Worm (Caenorhabditis elegans): ENCODE measurements around the gene srbc-38.

The srbc-38 gene

ce11 chrV:724470-724890 lies 17.5 kb downstream of the srbc-38 start (continued):
- TF ChIP-seq him-1 (tag; optimal IDR thresholded peaks at IDR 0.05) (no peak), let-607 (tag; optimal IDR thresholded peaks at IDR 0.05) (no peak), somi-1 (GFP tag; optimal IDR thresholded peaks at IDR 0.05) (no peak), K12H6.12 (tag; optimal IDR thresholded peaks at IDR 0.05) (no peak), zim-3 (tag; optimal IDR thresholded peaks at IDR 0.05) (peak; percentile 54), ztf-3 (GFP tag; optimal IDR thresholded peaks at IDR 0.05) (no peak), hsf-1 (GFP tag; IDR thresholded peaks at IDR 0.05) (no peak; the same call in 1 of the 2 replicates), lin-40 (tag; optimal IDR thresholded peaks at IDR 0.05) (no peak), snpc-1.3 (tag; optimal IDR thresholded peaks at IDR 0.05; ENCODE audit: insufficient read depth) (no peak), madf-10 (tag; optimal IDR thresholded peaks at IDR 0.05) (no peak), nhr-120 (GFP tag; IDR thresholded peaks at IDR 0.05) (no peak), pbrm-1 (GFP tag; IDR thresholded peaks at IDR 0.05) (no peak), F55B11.4 (tag; optimal IDR thresholded peaks at IDR 0.05; ENCODE audit: borderline replicate concordance, insufficient read depth) (no peak), hmg-1.2 (GFP tag; IDR thresholded peaks at IDR 0.05) (no peak), egl-44 (GFP tag; IDR thresholded peaks at IDR 0.05) (no peak), snpc-4 (GFP tag; optimal IDR thresholded peaks at IDR 0.05) (no peak), snpc-4 (tag; optimal IDR thresholded peaks at IDR 0.05) (no peak), D2030.7 (GFP tag; IDR thresholded peaks at IDR 0.05) (no peak), C17E4.6 (GFP tag; IDR thresholded peaks at IDR 0.05) (no peak), nfya-2 (GFP tag; IDR thresholded peaks at IDR 0.05) (no peak), xnd-1 (tag; optimal IDR thresholded peaks at IDR 0.05) (no peak), ceh-91 (GFP tag; IDR thresholded peaks at IDR 0.05) (no peak), nfyb-1 (GFP tag; IDR thresholded peaks at IDR 0.05) (no peak), nhr-90 (tag; optimal IDR thresholded peaks at IDR 0.05) (peak; percentile 18), fkh-3 (tag; optimal IDR thresholded peaks at IDR 0.05) (no peak), sea-2 (GFP tag; IDR thresholded peaks at IDR 0.05) (no peak), die-1 (tag; optimal IDR thresholded peaks at IDR 0.05) (no peak), gei-17 (GFP tag; optimal IDR thresholded peaks at IDR 0.05) (no peak), nhr-80 (tag; optimal IDR thresholded peaks at IDR 0.05) (no peak), hlh-12 (tag; optimal IDR thresholded peaks at IDR 0.05) (no peak), akir-1 (GFP tag; optimal IDR thresholded peaks at IDR 0.05) (no peak), lir-1 (GFP tag; conservative IDR thresholded peaks at IDR 0.05) (no peak), ceh-100 (GFP tag; IDR thresholded peaks at IDR 0.05) (no peak), mel-28 (tag; optimal IDR thresholded peaks at IDR 0.05; ENCODE audit: borderline replicate concordance) (no peak), pha-4 (tag; optimal IDR thresholded peaks at IDR 0.05) (no peak), F39B2.1 (GFP tag; IDR thresholded peaks at IDR 0.05) (no peak), mcd-1 (GFP tag; IDR thresholded peaks at IDR 0.05) (no peak), atf-7 (tag; optimal IDR thresholded peaks at IDR 0.05) (no peak), ztf-25 (GFP tag; IDR thresholded peaks at IDR 0.05) (no peak), ceh-27 (GFP tag; optimal IDR thresholded peaks at IDR 0.05) (no peak), F57C9.4 (tag; optimal IDR thresholded peaks at IDR 0.05) (no peak), madf-8 (GFP tag; conservative IDR thresholded peaks at IDR 0.05) (no peak), B0336.3 (GFP tag; IDR thresholded peaks at IDR 0.05) (peak; percentile 6), sptf-2 (GFP tag; optimal IDR thresholded peaks at IDR 0.05) (no peak)
